Worm (Caenorhabditis elegans) whole organism, late embryonic: Measurements from ENCODE around the gene rps-23.

Experiments used
- C08G9.2 ChIP-seq: sonication (generic microtip); optimal IDR thresholded peaks from 2 replicates; lab custom pipeline; 2016; ENCODE audit warnings: mild to moderate bottlenecking, missing genetic modification characterization, moderate library complexity, missing compliant biosample characterization
- K02D7.2 ChIP-seq: sonication (generic microtip); optimal IDR thresholded peaks from 2 replicates; lab custom pipeline; 2017; ENCODE audit warnings: mild to moderate bottlenecking, missing genetic modification characterization, missing compliant biosample characterization
- K09A11.1 ChIP-seq: sonication (generic microtip); optimal IDR thresholded peaks from 2 replicates; lab custom pipeline; 2017; ENCODE audit warnings: antibody characterized with exemption, mild to moderate bottlenecking, missing genetic modification characterization, missing compliant biosample characterization; ENCODE audit not compliant: insufficient read depth
- ahr-1 ChIP-seq: sonication (generic microtip); optimal IDR thresholded peaks from 2 replicates; lab custom pipeline; 2016; ENCODE audit warnings: missing genetic modification characterization, missing compliant biosample characterization
- ama-1 ChIP-seq: fragments of 150-350 bp; optimal IDR thresholded peaks from 2 replicates; lab custom pipeline; 2014
- ceh-14 ChIP-seq: sonication (generic microtip); optimal IDR thresholded peaks from 2 replicates; lab custom pipeline; 2016; ENCODE audit warnings: missing genotype, missing genetic modification characterization, missing compliant biosample characterization
- ceh-18 ChIP-seq: sonication (generic microtip); optimal IDR thresholded peaks from 2 replicates; lab custom pipeline; 2016; ENCODE audit warnings: missing genetic modification characterization, missing compliant biosample characterization
- ceh-19 ChIP-seq: fragments of 200-800 bp; sonication (Bioruptor generic); optimal IDR thresholded peaks from 2 replicates; lab custom pipeline; 2018; ENCODE audit warnings: mild to moderate bottlenecking, missing genetic modification characterization, missing compliant biosample characterization
- ceh-22 ChIP-seq: sonication (generic microtip); optimal IDR thresholded peaks from 2 replicates; lab custom pipeline; 2017; ENCODE audit warnings: missing biosample characterization, missing genetic modification characterization
- ceh-24 ChIP-seq: sonication (generic microtip); optimal IDR thresholded peaks from 2 replicates; lab custom pipeline; 2016; ENCODE audit warnings: mild to moderate bottlenecking, missing genetic modification characterization, missing compliant biosample characterization
- ceh-30 ChIP-seq: fragments of 150-350 bp; optimal IDR thresholded peaks from 2 replicates; lab custom pipeline; 2014; ENCODE audit warnings: missing biosample characterization, missing genetic modification characterization
- ceh-31 ChIP-seq: sonication (generic microtip); optimal IDR thresholded peaks from 2 replicates; lab custom pipeline; 2016; ENCODE audit warnings: missing genetic modification characterization, missing compliant biosample characterization
- ceh-34 ChIP-seq: sonication (generic microtip); optimal IDR thresholded peaks from 2 replicates; lab custom pipeline; 2016; ENCODE audit warnings: mild to moderate bottlenecking, missing genetic modification characterization, missing compliant biosample characterization
- ceh-45 ChIP-seq: fragments of 200-800 bp; sonication (Bioruptor generic); IDR thresholded peaks from 2 replicates; pipeline ENCODE4 v1.3.6; 2022; ENCODE audit warnings: missing genetic modification reagents, missing genetic modification characterization, missing compliant biosample characterization
- che-1 ChIP-seq: sonication (generic microtip); optimal IDR thresholded peaks from 2 replicates; lab custom pipeline; 2016; ENCODE audit warnings: mild to moderate bottlenecking, missing genetic modification characterization, missing compliant biosample characterization
- elt-2 ChIP-seq: sonication (generic microtip); optimal IDR thresholded peaks from 2 replicates; lab custom pipeline; 2016; ENCODE audit warnings: missing genetic modification reagents, missing genetic modification characterization, missing compliant biosample characterization
- elt-4 ChIP-seq: sonication (generic microtip); optimal IDR thresholded peaks from 2 replicates; lab custom pipeline; 2016; ENCODE audit warnings: missing genetic modification characterization, missing compliant biosample characterization
- gmeb-2 ChIP-seq: sonication (generic microtip); optimal IDR thresholded peaks from 2 replicates; lab custom pipeline; 2016; ENCODE audit warnings: missing genetic modification characterization, inconsistent platforms, missing compliant biosample characterization
- hlh-15 ChIP-seq: sonication (generic microtip); optimal IDR thresholded peaks from 2 replicates; lab custom pipeline; 2016; ENCODE audit warnings: missing genetic modification characterization, missing compliant biosample characterization
- hlh-30 ChIP-seq: sonication (generic microtip); optimal IDR thresholded peaks from 2 replicates; lab custom pipeline; 2017; ENCODE audit warnings: antibody characterized with exemption, missing genetic modification characterization, missing compliant biosample characterization; ENCODE audit not compliant: insufficient read depth
- hlh-6 ChIP-seq: sonication (generic microtip); optimal IDR thresholded peaks from 2 replicates; lab custom pipeline; 2016; ENCODE audit warnings: missing genotype, missing genetic modification characterization, missing compliant biosample characterization
- hlh-8 ChIP-seq: sonication (generic microtip); optimal IDR thresholded peaks from 2 replicates; lab custom pipeline; 2016; ENCODE audit warnings: missing genotype, missing genetic modification characterization, missing compliant biosample characterization
- nfya-1 ChIP-seq: sonication (generic microtip); optimal IDR thresholded peaks from 2 replicates; lab custom pipeline; 2017; ENCODE audit warnings: missing genetic modification characterization, mild to moderate bottlenecking, missing compliant biosample characterization, antibody characterized with exemption, moderate library complexity
- npax-4 ChIP-seq: sonication (generic microtip); optimal IDR thresholded peaks from 2 replicates; lab custom pipeline; 2016; ENCODE audit warnings: missing genetic modification characterization, missing compliant biosample characterization
- odd-2 ChIP-seq: sonication (generic microtip); optimal IDR thresholded peaks from 2 replicates; lab custom pipeline; 2017; ENCODE audit warnings: antibody characterized with exemption, mild to moderate bottlenecking, missing genetic modification characterization, missing compliant biosample characterization
- pat-9 ChIP-seq: fragments of 200-800 bp; sonication (Bioruptor generic); optimal IDR thresholded peaks from 2 replicates; lab custom pipeline; 2018; ENCODE audit warnings: mild to moderate bottlenecking, missing genetic modification characterization, moderate library complexity, missing compliant biosample characterization
- pax-1 ChIP-seq: fragments of 150-350 bp; optimal IDR thresholded peaks from 2 replicates; lab custom pipeline; 2014; ENCODE audit warnings: missing biosample characterization, missing genetic modification characterization
- pha-4 ChIP-seq: fragments of 150-350 bp; optimal IDR thresholded peaks from 2 replicates; lab custom pipeline; 2018; ENCODE audit warnings: missing biosample characterization, missing genetic modification reagents, missing genetic modification characterization
- pros-1 ChIP-seq: fragments of 150-350 bp; optimal IDR thresholded peaks from 2 replicates; lab custom pipeline; 2014; ENCODE audit warnings: missing biosample characterization, missing genetic modification reagents, missing genetic modification characterization
- rnt-1 ChIP-seq: sonication (generic microtip); optimal IDR thresholded peaks from 2 replicates; lab custom pipeline; 2016; ENCODE audit warnings: missing genetic modification characterization, missing compliant biosample characterization
- sdc-2 ChIP-seq: sonication (generic microtip); optimal IDR thresholded peaks from 2 replicates; lab custom pipeline; 2016; ENCODE audit warnings: missing genotype, missing genetic modification characterization, missing compliant biosample characterization
- sox-2 ChIP-seq: fragments of 200-800 bp; sonication (Bioruptor generic); IDR thresholded peaks from 2 replicates; pipeline ENCODE4 v1.3.6; 2022; ENCODE audit warnings: missing genetic modification reagents, missing genetic modification characterization, missing compliant biosample characterization
- sox-4 ChIP-seq: sonication (generic microtip); optimal IDR thresholded peaks from 2 replicates; lab custom pipeline; 2017; ENCODE audit warnings: mild to moderate bottlenecking, missing genetic modification characterization, inconsistent platforms, missing compliant biosample characterization
- ttx-3 ChIP-seq: sonication (generic microtip); optimal IDR thresholded peaks from 2 replicates; lab custom pipeline; 2016; ENCODE audit warnings: missing genetic modification reagents, missing genetic modification characterization, missing compliant biosample characterization
- unc-42 ChIP-seq: sonication (generic microtip); optimal IDR thresholded peaks from 2 replicates; lab custom pipeline; 2016; ENCODE audit warnings: missing genotype, missing genetic modification characterization, missing compliant biosample characterization
- unc-55 ChIP-seq: sonication (generic microtip); optimal IDR thresholded peaks from 2 replicates; lab custom pipeline; 2017; ENCODE audit warnings: missing biosample characterization, missing genetic modification reagents, missing genetic modification characterization
- unc-86 ChIP-seq: sonication (generic microtip); optimal IDR thresholded peaks from 2 replicates; lab custom pipeline; 2016; ENCODE audit warnings: missing genetic modification characterization, missing compliant biosample characterization

rps-23 gene

ce11 chrIV:12371879-12372278 is 19.0 kb downstream of the rps-23 start, which contains the start of gene wdr-46:
TSS of gene wdr-46 (plus strand) at chrIV:12372253.
- TF ChIP-seq che-1 (tag; lab: Kevin White, UChicago), result no peak
- no peak for TF ChIP-seq ceh-22 (tag; lab: Kevin White, UChicago)
- TF ChIP-seq K09A11.1, result peak; percentile 9
- peak; percentile 79 for TF ChIP-seq nfya-1 (tag; lab: Kevin White, UChicago)
- peak; percentile 42 for TF ChIP-seq pax-1 (tag; lab: Kevin White, UChicago)
- no peak for TF ChIP-seq ceh-45 (GFP tag; lab: Robert Waterston, UW)
- TF ChIP-seq ceh-31, result peak; percentile 38
- peak; percentile 38 for TF ChIP-seq unc-55
- no peak for TF ChIP-seq pros-1 (tag; lab: Kevin White, UChicago)
- peak; percentile 20 for TF ChIP-seq ceh-30 (tag; lab: Kevin White, UChicago)
- TF ChIP-seq elt-2 (tag; lab: Kevin White, UChicago), result peak; percentile 44
- peak; percentile 43 for TF ChIP-seq unc-42 (tag; lab: Kevin White, UChicago)
- TF ChIP-seq, all 69 proteins: peak for 8

- no peak for TF ChIP-seq gmeb-2 (tag; lab: Kevin White, UChicago)
- no peak for TF ChIP-seq unc-86 (tag; lab: Kevin White, UChicago)
- TF ChIP-seq odd-2 (tag; lab: Kevin White, UChicago), result no peak
- TF ChIP-seq ceh-34 (tag; lab: Kevin White, UChicago), result no peak
- no peak for TF ChIP-seq ceh-19 (GFP tag; lab: Kevin White, UChicago)
- no peak for TF ChIP-seq ceh-30 (tag; lab: Kevin White, UChicago)
- TF ChIP-seq hlh-15 (tag; lab: Kevin White, UChicago), result no peak
- TF ChIP-seq ceh-18, result no peak
- TF ChIP-seq hlh-30 (tag; lab: Kevin White, UChicago), result no peak
- no peak for TF ChIP-seq che-1 (tag; lab: Kevin White, UChicago)
- TF ChIP-seq K02D7.2 (tag; lab: Kevin White, UChicago), result no peak
- no peak for TF ChIP-seq npax-4 (tag; lab: Kevin White, UChicago)
- TF ChIP-seq sox-2 (GFP tag; lab: Robert Waterston, UW), result no peak
- TF ChIP-seq sox-4, result no peak
- no peak for TF ChIP-seq ceh-24 (tag; lab: Kevin White, UChicago)
- no peak for TF ChIP-seq ama-1 (lab: Kevin White, UChicago)
- no peak for TF ChIP-seq pha-4 (tag; lab: Kevin White, UChicago)
- no peak for TF ChIP-seq elt-4 (tag; lab: Kevin White, UChicago)
- TF ChIP-seq sdc-2 (tag; lab: Kevin White, UChicago), result no peak
These were observed 19.5 kb downstream of the rps-23 start for ce11 chrIV:12371340-12371739.

- TF ChIP-seq ahr-1 (tag; lab: Kevin White, UChicago) (no peak), rnt-1 (tag; lab: Kevin White, UChicago) (peak; percentile 34)
These were observed 24.3 kb downstream of the rps-23 start for ce11 chrIV:12366571-12366970.

ce11 chrIV:12364964-12365363 is 25.9 kb downstream of the rps-23 start:
- TF ChIP-seq sdc-2 (tag; lab: Kevin White, UChicago), result peak; percentile 2
- TF ChIP-seq ama-1 (lab: Kevin White, UChicago), result no peak
- no peak for TF ChIP-seq ceh-14 (tag; lab: Kevin White, UChicago)
- peak; percentile 9 for TF ChIP-seq hlh-6 (tag; lab: Kevin White, UChicago)
- TF ChIP-seq pros-1 (tag; lab: Kevin White, UChicago), result no peak
- TF ChIP-seq pat-9 (tag; lab: Kevin White, UChicago), result no peak
- TF ChIP-seq ceh-31, result no peak
- TF ChIP-seq unc-42 (tag; lab: Kevin White, UChicago), result no peak
- TF ChIP-seq C08G9.2 (tag; lab: Kevin White, UChicago), result peak; percentile 5
- no peak for TF ChIP-seq ttx-3
- TF ChIP-seq hlh-8 (tag; lab: Kevin White, UChicago), result no peak
